Fruit fly (Drosophila melanogaster): ENCODE measurements around the gene CG34025.

The CG34025 gene

dm6 chr3L:2960949-2961584 lies at the start of gene CG34025, which contains the start of gene Or63a:
CG34025 (minus strand) TSS chr3L:2961049.
Or63a (plus strand) TSS chr3L:2961534.
- no peak for TF ChIP-seq CTCF (optimal IDR thresholded peaks at IDR 0.05)
- no peak for TF ChIP-seq CG8478 (optimal IDR thresholded peaks at IDR 0.05)

dm6 chr3L:3001445-3001844 lies 40.6 kb upstream of the CG34025 start, which contains the start of gene FMRFaR:
FMRFaR (plus strand) TSS chr3L:3001716.
- TF ChIP-seq CTCF (optimal IDR thresholded peaks at IDR 0.05): no peak
- no peak for TF ChIP-seq CG8478 (optimal IDR thresholded peaks at IDR 0.05)

- no peak for TF ChIP-seq CTCF (optimal IDR thresholded peaks at IDR 0.05)
- no peak for TF ChIP-seq CG8478 (optimal IDR thresholded peaks at IDR 0.05)
These were observed 34.0 kb upstream of the CG34025 start, which contains the start of gene CG2113 for dm6 chr3L:2994872-2995271. CG2113 (plus strand) TSS chr3L:2995172.

dm6 chr3L:2987749-2988148 lies 26.9 kb upstream of the CG34025 start:
- TF ChIP-seq CTCF (optimal IDR thresholded peaks at IDR 0.05) (no peak), CG8478 (optimal IDR thresholded peaks at IDR 0.05) (no peak)

- TF ChIP-seq CG8478 (optimal IDR thresholded peaks at IDR 0.05): no peak
- no peak for TF ChIP-seq CTCF (optimal IDR thresholded peaks at IDR 0.05)
These were observed 25.5 kb upstream of the CG34025 start for dm6 chr3L:2986302-2986701.

dm6 chr3L:2980856-2981255 lies 20.0 kb upstream of the CG34025 start, which contains the start of gene CPT2:
CPT2 (plus strand) TSS chr3L:2981022.
- TF ChIP-seq CG8478 (optimal IDR thresholded peaks at IDR 0.05) (no peak), CTCF (optimal IDR thresholded peaks at IDR 0.05) (no peak)

dm6 chr3L:2951518-2951917 lies 9.3 kb downstream of the CG34025 start, which contains the start of gene CG32846:
CG32846 (minus strand) TSS chr3L:2951618.
- no peak for TF ChIP-seq CTCF (optimal IDR thresholded peaks at IDR 0.05)
- TF ChIP-seq CG8478 (optimal IDR thresholded peaks at IDR 0.05): no peak

dm6 chr3L:2923097-2923496 lies 37.8 kb downstream of the CG34025 start:
- TF ChIP-seq CG8478 (optimal IDR thresholded peaks at IDR 0.05) (no peak), CTCF (optimal IDR thresholded peaks at IDR 0.05) (no peak)

dm6 chr3L:2918628-2919027 lies 42.2 kb downstream of the CG34025 start:
- TF ChIP-seq CG8478 (optimal IDR thresholded peaks at IDR 0.05): no peak
- TF ChIP-seq CTCF (optimal IDR thresholded peaks at IDR 0.05): no peak

dm6 chr3L:2916554-2916953 lies 44.3 kb downstream of the CG34025 start, which contains the start of gene CG9970:
CG9970 (minus strand) TSS chr3L:2916654.
- TF ChIP-seq CG8478 (optimal IDR thresholded peaks at IDR 0.05) (no peak), CTCF (optimal IDR thresholded peaks at IDR 0.05) (no peak)

- TF ChIP-seq CG8478 (optimal IDR thresholded peaks at IDR 0.05) (no peak), CTCF (optimal IDR thresholded peaks at IDR 0.05) (no peak)
These were observed 47.6 kb downstream of the CG34025 start for dm6 chr3L:2913291-2913690.

Data from S2 (cell line).